Worm (Caenorhabditis elegans) whole organism, L1 larva: ENCODE results near the gene gop-3.

Experiments used
- aly-2 ChIP-seq: fragments of 150-350 bp; optimal IDR thresholded peaks from 2 replicates; lab custom pipeline; 2014; ENCODE audit warnings: missing biosample characterization, missing genetic modification characterization
- ceh-82 ChIP-seq, 3 experiments: fragments of 150-350 bp in 1 of 3; sonication (generic microtip) in 2 of 3; optimal IDR thresholded peaks; 2 replicates each; lab custom pipeline; 2014 to 2017; ENCODE audit warnings: missing biosample characterization in 3 of 3, missing genetic modification characterization in 3 of 3
- fos-1 ChIP-seq: fragments of 150-350 bp; optimal IDR thresholded peaks from 2 replicates; lab custom pipeline; 2014; ENCODE audit warnings: missing biosample characterization, missing genetic modification characterization
- hpl-2 ChIP-seq: fragments of 150-350 bp; optimal IDR thresholded peaks from 2 replicates; lab custom pipeline; 2014; ENCODE audit warnings: missing biosample characterization, missing genetic modification reagents, missing genetic modification characterization
- nhr-90 ChIP-seq: sonication (generic microtip); optimal IDR thresholded peaks from 2 replicates; lab custom pipeline; 2016; ENCODE audit warnings: mild to moderate bottlenecking, missing genetic modification characterization, missing compliant biosample characterization; ENCODE audit not compliant: poor library complexity
- pag-3 ChIP-seq: sonication (generic microtip); optimal IDR thresholded peaks from 2 replicates; lab custom pipeline; 2017; ENCODE audit warnings: missing genetic modification characterization, mild to moderate bottlenecking, missing compliant biosample characterization, antibody characterized with exemption, borderline replicate concordance; ENCODE audit not compliant: insufficient read depth
- rnt-1 ChIP-seq: sonication (generic microtip); optimal IDR thresholded peaks from 2 replicates; lab custom pipeline; 2016; ENCODE audit warnings: mild to moderate bottlenecking, missing genetic modification characterization, moderate library complexity, missing compliant biosample characterization
- skn-1 ChIP-seq: fragments of 150-350 bp; optimal IDR thresholded peaks from 2 replicates; lab custom pipeline; 2014; ENCODE audit warnings: missing biosample characterization, missing genetic modification characterization
- unc-98 ChIP-seq: fragments of 200-800 bp; sonication (Bioruptor generic); IDR thresholded peaks from 2 replicates; pipeline ENCODE4 v1.3.6; 2022; ENCODE audit warnings: missing genetic modification characterization, missing compliant biosample characterization

- TF ChIP-seq ceh-82 (tag; optimal IDR thresholded peaks at IDR 0.05; lab: Kevin White, UChicago) (no peak), hpl-2 (no peak), fos-1 (tag; lab: Kevin White, UChicago) (no peak), pag-3 (no peak), nhr-90 (tag; lab: Kevin White, UChicago) (no peak), rnt-1 (no peak), skn-1 (tag; lab: Kevin White, UChicago) (no peak), unc-98 (GFP tag; lab: Robert Waterston, UW) (no peak), aly-2 (tag; lab: Kevin White, UChicago) (no peak)
Observed at ce11 chrIII:5263299-5263993, 3.0 kb downstream of the gop-3 start, which contains the start of the genes C34E10.9 and hap-1.
